Fruit fly (Drosophila melanogaster) whole organism, adult: ENCODE results near the gene CG42232.

Source experiments
- CG11617 ChIP-seq: fragments of 200-800 bp; sonication (Bioruptor generic); optimal IDR thresholded peaks from 2 replicates; lab custom pipeline; 2017; ENCODE audit warnings: mild to moderate bottlenecking, missing biosample characterization, missing genetic modification reagents, missing genetic modification characterization
- CG12768 ChIP-seq: fragments of 200-800 bp; sonication (Bioruptor generic); optimal IDR thresholded peaks from 2 replicates; lab custom pipeline; 2017; ENCODE audit warnings: missing biosample characterization, missing genetic modification characterization, mild to moderate bottlenecking, moderate library complexity, missing genetic modification reagents
- CG14711 ChIP-seq: fragments of 200-800 bp; sonication (Bioruptor generic); optimal IDR thresholded peaks from 2 replicates; lab custom pipeline; 2018; ENCODE audit warnings: missing biosample characterization, mild to moderate bottlenecking, missing genetic modification characterization, moderate library complexity
- CG1620 ChIP-seq: fragments of 200-800 bp; sonication (Bioruptor generic); optimal IDR thresholded peaks from 2 replicates; lab custom pipeline; 2016; ENCODE audit warnings: missing biosample characterization, missing genetic modification characterization
- CG33017 ChIP-seq: fragments of 200-800 bp; sonication (Bioruptor generic); optimal IDR thresholded peaks from 2 replicates; lab custom pipeline; 2018; ENCODE audit warnings: missing biosample characterization, mild to moderate bottlenecking, missing genetic modification characterization, moderate library complexity
- CG5204 ChIP-seq: fragments of 200-800 bp; sonication (Bioruptor generic); optimal IDR thresholded peaks from 2 replicates; lab custom pipeline; 2016; ENCODE audit warnings: missing biosample characterization, missing genetic modification characterization
- CG7045 ChIP-seq: fragments of 200-800 bp; sonication (Bioruptor generic); optimal IDR thresholded peaks from 2 replicates; lab custom pipeline; 2017; ENCODE audit warnings: missing biosample characterization, mild to moderate bottlenecking, missing genetic modification characterization
- CG7101 ChIP-seq: fragments of 200-800 bp; sonication (Bioruptor generic); optimal IDR thresholded peaks from 2 replicates; lab custom pipeline; 2018; ENCODE audit warnings: missing biosample characterization, mild to moderate bottlenecking, missing genetic modification characterization, moderate library complexity
- Clk ChIP-seq: fragments of 200-800 bp; sonication (Bioruptor generic); optimal IDR thresholded peaks from 2 replicates; lab custom pipeline; 2017; ENCODE audit warnings: missing biosample characterization, missing genetic modification characterization
- Crg-1 ChIP-seq: fragments of 200-800 bp; sonication (Bioruptor generic); optimal IDR thresholded peaks from 2 replicates; lab custom pipeline; 2016; ENCODE audit warnings: missing biosample characterization, missing genetic modification characterization
- Hr96 ChIP-seq: fragments of 200-800 bp; sonication (Bioruptor generic); optimal IDR thresholded peaks from 2 replicates; lab custom pipeline; 2016; ENCODE audit warnings: missing biosample characterization, missing genetic modification characterization
- Mnt ChIP-seq: fragments of 200-800 bp; sonication (Bioruptor generic); optimal IDR thresholded peaks from 2 replicates; lab custom pipeline; 2016; ENCODE audit warnings: missing biosample characterization, mild to moderate bottlenecking, missing genetic modification characterization
- bab1 ChIP-seq: fragments of 200-800 bp; sonication (Bioruptor generic); optimal IDR thresholded peaks from 3 replicates; lab custom pipeline; 2019; ENCODE audit warnings: missing biosample characterization, mild to moderate bottlenecking, missing genetic modification characterization, moderate library complexity
- cic ChIP-seq: fragments of 200-800 bp; sonication (Bioruptor generic); optimal IDR thresholded peaks from 2 replicates; lab custom pipeline; 2017; ENCODE audit warnings: missing biosample characterization, mild to moderate bottlenecking, missing genetic modification characterization, moderate library complexity
- cnc ChIP-seq, 2 experiments: fragments of >200 bp; optimal IDR thresholded peaks; 2 replicates each; lab custom pipeline; 2017
- kay ChIP-seq: fragments of 200-800 bp; sonication (Bioruptor generic); peaks from one replicate; lab custom pipeline; 2016; ENCODE audit warnings: missing biosample characterization, missing genetic modification characterization, borderline replicate concordance
- ovo ChIP-seq: fragments of 200-800 bp; sonication (Bioruptor generic); optimal IDR thresholded peaks from 2 replicates; lab custom pipeline; 2016; ENCODE audit warnings: missing biosample characterization, missing genetic modification characterization
- pad ChIP-seq: fragments of 200-800 bp; sonication (Bioruptor generic); optimal IDR thresholded peaks from 3 replicates; lab custom pipeline; 2017; ENCODE audit warnings: missing biosample characterization, missing genetic modification characterization, mild to moderate bottlenecking, moderate library complexity, missing genetic modification reagents
- tj ChIP-seq: fragments of 200-800 bp; sonication (Bioruptor generic); optimal IDR thresholded peaks from 3 replicates; lab custom pipeline; 2017; ENCODE audit warnings: missing biosample characterization, mild to moderate bottlenecking, missing genetic modification characterization, moderate library complexity
- toe ChIP-seq: fragments of 200-800 bp; sonication (Bioruptor generic); optimal IDR thresholded peaks from 2 replicates; lab custom pipeline; 2016; ENCODE audit warnings: missing biosample characterization, missing genetic modification characterization

The CG42232 gene

dm6 chr3R:16453597-16453996 is 15.9 kb downstream of the CG42232 start, which contains the start of gene Pak3:
TSS of gene Pak3 (minus strand) at chr3R:16453821.
- TF ChIP-seq CG33017 (tag; lab: Kevin White, UChicago): peak; percentile 9
- TF ChIP-seq CG14711 (tag; lab: Kevin White, UChicago): peak; percentile 18
- TF ChIP-seq Crg-1 (GFP tag; lab: Kevin White, UChicago): no peak
- no peak for TF ChIP-seq cic
- TF ChIP-seq bab1 (GFP tag; lab: Kevin White, UChicago): peak; percentile 66
- peak; percentile 44 for TF ChIP-seq kay (GFP tag; lab: Kevin White, UChicago)
- peak; percentile 22 for TF ChIP-seq CG7101 (tag; lab: Kevin White, UChicago)
- peak; percentile 9 for TF ChIP-seq CG1620 (GFP tag; lab: Kevin White, UChicago)

- TF ChIP-seq CG7101 (tag; lab: Kevin White, UChicago) (no peak), ovo (GFP tag; lab: Kevin White, UChicago) (peak; percentile 47), kay (GFP tag; lab: Kevin White, UChicago) (peak; percentile 99), cnc (optimal IDR thresholded peaks at IDR 0.05; lab: Kevin White, UChicago) (no peak), CG7045 (no peak), CG5204 (GFP tag; lab: Kevin White, UChicago) (no peak), CG33017 (tag; lab: Kevin White, UChicago) (no peak), bab1 (GFP tag; lab: Kevin White, UChicago) (no peak), CG12768 (GFP tag; lab: Kevin White, UChicago) (peak; percentile 4), Hr96 (no peak), CG1620 (GFP tag; lab: Kevin White, UChicago) (no peak), CG14711 (tag; lab: Kevin White, UChicago) (no peak), CG11617 (GFP tag; lab: Kevin White, UChicago) (no peak), Mnt (GFP tag; lab: Kevin White, UChicago) (peak; percentile 32), tj (no peak), pad (GFP tag; lab: Kevin White, UChicago) (peak; percentile 52), cic (peak; percentile 41)
Measured at dm6 chr3R:16452954-16453587, 16.4 kb downstream of the CG42232 start.

dm6 chr3R:16449187-16449973 is 20.1 kb downstream of the CG42232 start:
- TF ChIP-seq CG14711 (tag; lab: Kevin White, UChicago): peak; percentile 93
- peak; percentile 41 for TF ChIP-seq ovo (GFP tag; lab: Kevin White, UChicago)
- TF ChIP-seq pad (GFP tag; lab: Kevin White, UChicago): peak; percentile 98
- TF ChIP-seq CG1620 (GFP tag; lab: Kevin White, UChicago): peak; percentile 92
- TF ChIP-seq Crg-1 (GFP tag; lab: Kevin White, UChicago): peak; percentile 86
- TF ChIP-seq CG11617 (GFP tag; lab: Kevin White, UChicago): peak; percentile 83
- TF ChIP-seq cnc (optimal IDR thresholded peaks at IDR 0.05; lab: Kevin White, UChicago): no peak
- peak; percentile 92 for TF ChIP-seq CG7045
- TF ChIP-seq cic: peak; percentile 66
- TF ChIP-seq CG7101 (tag; lab: Kevin White, UChicago): peak; percentile 97
- TF ChIP-seq Clk (GFP tag; lab: Kevin White, UChicago): peak; percentile 91
- TF ChIP-seq toe (GFP tag; lab: Kevin White, UChicago): peak; percentile 90
- peak; percentile 96 for TF ChIP-seq CG33017 (tag; lab: Kevin White, UChicago)
- peak; percentile 88 for TF ChIP-seq Hr96
- TF ChIP-seq bab1 (GFP tag; lab: Kevin White, UChicago): peak; percentile 94
- TF ChIP-seq kay (GFP tag; lab: Kevin White, UChicago): peak; percentile 95
- TF ChIP-seq CG12768 (GFP tag; lab: Kevin White, UChicago): peak; percentile 90
- peak; percentile 74 for TF ChIP-seq Mnt (GFP tag; lab: Kevin White, UChicago)
- peak; percentile 92 for TF ChIP-seq CG5204 (GFP tag; lab: Kevin White, UChicago)
- TF ChIP-seq tj: no peak

dm6 chr3R:16448378-16449134 is 20.9 kb downstream of the CG42232 start:
- TF ChIP-seq CG12768 (GFP tag; lab: Kevin White, UChicago) (peak; percentile 74), Clk (GFP tag; lab: Kevin White, UChicago) (no peak), CG33017 (tag; lab: Kevin White, UChicago) (peak; percentile 68), kay (GFP tag; lab: Kevin White, UChicago) (peak; percentile 94), pad (GFP tag; lab: Kevin White, UChicago) (no peak), CG7101 (tag; lab: Kevin White, UChicago) (no peak), cnc (optimal IDR thresholded peaks at IDR 0.05; lab: Kevin White, UChicago) (no peak), CG7045 (no peak), bab1 (GFP tag; lab: Kevin White, UChicago) (no peak), CG1620 (GFP tag; lab: Kevin White, UChicago) (no peak), cic (no peak), Crg-1 (GFP tag; lab: Kevin White, UChicago) (no peak), CG5204 (GFP tag; lab: Kevin White, UChicago) (peak; percentile 31), toe (GFP tag; lab: Kevin White, UChicago) (peak; percentile 33), CG14711 (tag; lab: Kevin White, UChicago) (no peak), Mnt (GFP tag; lab: Kevin White, UChicago) (no peak), tj (peak; percentile 41), ovo (GFP tag; lab: Kevin White, UChicago) (no peak), Hr96 (no peak), CG11617 (GFP tag; lab: Kevin White, UChicago) (peak; percentile 73)
